Worm (Caenorhabditis elegans) whole organism, young adult: Measurements from ENCODE around the gene K09E9.1.

ENCODE experiments used
- B0035.1 ChIP-seq: sonication (generic microtip); optimal IDR thresholded peaks from 2 replicates; lab custom pipeline; 2016; ENCODE audit warnings: missing genetic modification characterization, mild to moderate bottlenecking, missing compliant biosample characterization, missing genotype, missing genetic modification reagents
- C17E4.6 ChIP-seq: fragments of 200-800 bp; sonication (Bioruptor generic); IDR thresholded peaks from 2 replicates; pipeline ENCODE4 v1.3.6; 2022; ENCODE audit warnings: missing genetic modification reagents, missing genetic modification characterization, missing compliant biosample characterization
- F37B4.10 ChIP-seq: fragments of 200-800 bp; sonication (Bioruptor generic); IDR thresholded peaks from 2 replicates; pipeline ENCODE4 v1.3.6; 2022; ENCODE audit warnings: missing genetic modification characterization, missing compliant biosample characterization
- F57A8.1 ChIP-seq: fragments of 200-800 bp; sonication (Bioruptor generic); optimal IDR thresholded peaks from 2 replicates; lab custom pipeline; 2018; ENCODE audit warnings: mild to moderate bottlenecking, missing genetic modification characterization, moderate library complexity, missing compliant biosample characterization
- F57C9.4 ChIP-seq: sonication (generic microtip); optimal IDR thresholded peaks from 2 replicates; lab custom pipeline; 2017; ENCODE audit warnings: mild to moderate bottlenecking, missing genetic modification characterization, missing compliant biosample characterization
- K11D2.4 ChIP-seq: fragments of 200-800 bp; sonication (Bioruptor generic); IDR thresholded peaks from 2 replicates; pipeline ENCODE4 v1.3.6; 2022; ENCODE audit warnings: missing genetic modification reagents, missing genetic modification characterization, missing compliant biosample characterization
- Y53F4B.3 ChIP-seq: fragments of 200-800 bp; sonication (Bioruptor generic); IDR thresholded peaks from 2 replicates; pipeline ENCODE4 v1.3.6; 2022; ENCODE audit warnings: missing genetic modification reagents, missing genetic modification characterization, missing compliant biosample characterization
- ZK185.1 ChIP-seq: sonication (generic microtip); optimal IDR thresholded peaks from 2 replicates; lab custom pipeline; 2016; ENCODE audit warnings: mild to moderate bottlenecking, missing genetic modification characterization, missing compliant biosample characterization; ENCODE audit not compliant: poor library complexity, severe bottlenecking
- aptf-3 ChIP-seq: fragments of 200-800 bp; sonication (Bioruptor generic); IDR thresholded peaks from 2 replicates; pipeline ENCODE4 v1.3.6; 2022; ENCODE audit warnings: missing genetic modification characterization, missing compliant biosample characterization
- attf-5 ChIP-seq: fragments of 200-800 bp; sonication (Bioruptor generic); optimal IDR thresholded peaks from 2 replicates; lab custom pipeline; 2018; ENCODE audit warnings: mild to moderate bottlenecking, missing genetic modification characterization, missing compliant biosample characterization
- attf-6 ChIP-seq: fragments of 200-800 bp; sonication (Bioruptor generic); IDR thresholded peaks from 2 replicates; pipeline ENCODE4 v1.3.6; 2022; ENCODE audit warnings: missing genetic modification reagents, missing genetic modification characterization, missing compliant biosample characterization
- bed-2 ChIP-seq: fragments of 200-800 bp; sonication (Bioruptor generic); IDR thresholded peaks from 2 replicates; pipeline ENCODE4 v1.3.6; 2022; ENCODE audit warnings: missing genetic modification reagents, missing genetic modification characterization, missing compliant biosample characterization
- ceh-58 ChIP-seq: fragments of 200-800 bp; sonication (Bioruptor generic); IDR thresholded peaks from 2 replicates; pipeline ENCODE4 v1.3.6; 2022; ENCODE audit warnings: missing genetic modification characterization, missing compliant biosample characterization
- dpff-1 ChIP-seq: sonication (generic microtip); optimal IDR thresholded peaks from 2 replicates; lab custom pipeline; 2017; ENCODE audit warnings: mild to moderate bottlenecking, missing genetic modification characterization, missing compliant biosample characterization
- dpl-1 ChIP-seq: fragments of 150-350 bp; optimal IDR thresholded peaks from 2 replicates; lab custom pipeline; 2014; ENCODE audit warnings: missing biosample characterization, missing genetic modification reagents, missing genetic modification characterization
- efl-1 ChIP-seq: fragments of 150-350 bp; optimal IDR thresholded peaks from 2 replicates; lab custom pipeline; 2014; ENCODE audit warnings: missing biosample characterization, missing genetic modification reagents, missing genetic modification characterization
- ets-4 ChIP-seq: fragments of 200-800 bp; sonication (Bioruptor generic); optimal IDR thresholded peaks from 2 replicates; lab custom pipeline; 2018; ENCODE audit warnings: mild to moderate bottlenecking, missing genetic modification characterization, missing compliant biosample characterization
- fkh-3 ChIP-seq: sonication (generic microtip); optimal IDR thresholded peaks from 2 replicates; lab custom pipeline; 2016; ENCODE audit warnings: mild to moderate bottlenecking, missing genetic modification characterization, missing compliant biosample characterization
- hsf-1 ChIP-seq: fragments of 200-800 bp; sonication (Bioruptor generic); IDR thresholded peaks from 2 replicates; pipeline ENCODE4 v1.3.6; 2022; ENCODE audit warnings: missing genetic modification reagents, missing genetic modification characterization, missing compliant biosample characterization
- lag-1 ChIP-seq: fragments of 200-800 bp; sonication (Bioruptor generic); IDR thresholded peaks from 2 replicates; pipeline ENCODE4 v1.3.6; 2022; ENCODE audit warnings: missing genetic modification reagents, missing genetic modification characterization, missing compliant biosample characterization
- let-526 ChIP-seq: fragments of 200-800 bp; sonication (Bioruptor generic); IDR thresholded peaks from 2 replicates; pipeline ENCODE4 v1.3.6; 2022; ENCODE audit warnings: missing genetic modification reagents, missing genetic modification characterization, missing compliant biosample characterization
- let-607 ChIP-seq, 2 experiments: fragments of 200-800 bp in 1 of 2; sonication (Bioruptor generic) in 1 of 2; sonication (generic microtip) in 1 of 2; optimal IDR thresholded peaks; 2 replicates each; lab custom pipeline; 2016 to 2018; ENCODE audit warnings: mild to moderate bottlenecking in 2 of 2, missing compliant biosample characterization in 2 of 2, missing genetic modification characterization in 2 of 2, moderate library complexity in 2 of 2, missing genotype in 1 of 2
- lir-1 ChIP-seq: fragments of 200-800 bp; sonication (Bioruptor generic); conservative IDR thresholded peaks from 2 replicates; pipeline ENCODE4 v1.3.6; 2022; ENCODE audit warnings: missing genetic modification reagents, missing genetic modification characterization, missing compliant biosample characterization
- lsl-1 ChIP-seq: fragments of 200-800 bp; sonication (Bioruptor generic); optimal IDR thresholded peaks from 2 replicates; lab custom pipeline; 2018; ENCODE audit warnings: mild to moderate bottlenecking, missing genetic modification characterization, moderate library complexity, missing compliant biosample characterization
- lsy-27 ChIP-seq: sonication (generic microtip); optimal IDR thresholded peaks from 2 replicates; lab custom pipeline; 2017; ENCODE audit warnings: missing genetic modification characterization, mild to moderate bottlenecking, missing compliant biosample characterization, antibody characterized with exemption, missing genotype, borderline replicate concordance; ENCODE audit not compliant: insufficient read depth
- mel-28 ChIP-seq: sonication (generic microtip); optimal IDR thresholded peaks from 2 replicates; lab custom pipeline; 2016; ENCODE audit warnings: borderline replicate concordance, mild to moderate bottlenecking, missing genetic modification characterization, missing compliant biosample characterization
- nhr-80 ChIP-seq: sonication (generic microtip); optimal IDR thresholded peaks from 2 replicates; lab custom pipeline; 2016; ENCODE audit warnings: missing genetic modification characterization, missing compliant biosample characterization
- snpc-1.1 ChIP-seq: sonication (generic microtip); optimal IDR thresholded peaks from 2 replicates; lab custom pipeline; 2017; ENCODE audit warnings: missing genetic modification characterization, mild to moderate bottlenecking, missing compliant biosample characterization, antibody characterized with exemption, moderate library complexity, missing genotype, missing genetic modification reagents; ENCODE audit not compliant: insufficient read depth
- snpc-4 ChIP-seq, 5 experiments: fragments of 150-350 bp in 1 of 5; sonication (generic microtip) in 4 of 5; optimal IDR thresholded peaks; 2 replicates each; lab custom pipeline; 2014 to 2018; ENCODE audit warnings: missing genetic modification characterization in 5 of 5, missing biosample characterization in 3 of 5, antibody characterized with exemption in 2 of 5, mild to moderate bottlenecking in 2 of 5, missing compliant biosample characterization in 2 of 5, missing genotype in 2 of 5, moderate library complexity in 2 of 5, missing genetic modification reagents in 1 of 5
- tlf-1 ChIP-seq: fragments of 200-800 bp; sonication (Bioruptor generic); optimal IDR thresholded peaks from 2 replicates; lab custom pipeline; 2018; ENCODE audit warnings: mild to moderate bottlenecking, missing genetic modification characterization, missing compliant biosample characterization
- unc-130 ChIP-seq: sonication (generic microtip); optimal IDR thresholded peaks from 2 replicates; lab custom pipeline; 2016; ENCODE audit warnings: missing genetic modification reagents, missing genetic modification characterization, missing compliant biosample characterization
- xnd-1 ChIP-seq: sonication (generic microtip); optimal IDR thresholded peaks from 2 replicates; lab custom pipeline; 2016; ENCODE audit warnings: missing genotype, missing genetic modification reagents, missing genetic modification characterization, missing compliant biosample characterization
- zfh-2 ChIP-seq: fragments of 200-800 bp; sonication (Bioruptor generic); conservative IDR thresholded peaks from 2 replicates; pipeline ENCODE4 v1.3.6; 2022; ENCODE audit warnings: missing genetic modification reagents, missing genetic modification characterization, missing compliant biosample characterization
- ztf-18 ChIP-seq: sonication (generic microtip); optimal IDR thresholded peaks from 2 replicates; lab custom pipeline; 2016; ENCODE audit warnings: missing genotype, mild to moderate bottlenecking, missing genetic modification characterization, missing compliant biosample characterization
- ztf-22 ChIP-seq: fragments of 200-800 bp; sonication (Bioruptor generic); optimal IDR thresholded peaks from 2 replicates; lab custom pipeline; 2018; ENCODE audit warnings: mild to moderate bottlenecking, missing genetic modification characterization, moderate library complexity, missing compliant biosample characterization
- ztf-25 ChIP-seq: fragments of 200-800 bp; sonication (Bioruptor generic); IDR thresholded peaks from 2 replicates; pipeline ENCODE4 v1.3.6; 2022; ENCODE audit warnings: missing genetic modification reagents, missing genetic modification characterization, missing compliant biosample characterization
- ztf-6 ChIP-seq: fragments of 200-800 bp; sonication (Bioruptor generic); IDR thresholded peaks from 2 replicates; pipeline ENCODE4 v1.3.6; 2022; ENCODE audit warnings: missing genetic modification reagents, missing genetic modification characterization, missing compliant biosample characterization

The K09E9.1 gene

ce11 chrX:15575460-15575859 lies 44.8 kb upstream of the K09E9.1 start:
- TF ChIP-seq ets-4 (GFP tag; lab: Kevin White, UChicago) (no peak), tlf-1 (GFP tag; lab: Kevin White, UChicago) (no peak), F37B4.10 (no peak), ztf-22 (GFP tag; lab: Kevin White, UChicago) (no peak), ztf-18 (tag; lab: Kevin White, UChicago) (no peak), unc-130 (GFP tag; lab: Kevin White, UChicago) (no peak), nhr-80 (tag; lab: Kevin White, UChicago) (no peak), lsl-1 (no peak), F57C9.4 (tag; lab: Kevin White, UChicago) (no peak), dpff-1 (tag; lab: Kevin White, UChicago) (no peak), ZK185.1 (tag; lab: Kevin White, UChicago) (no peak), ceh-58 (GFP tag; lab: Robert Waterston, UW) (no peak), F57A8.1 (no peak), lsy-27 (tag; lab: Kevin White, UChicago) (no peak), lir-1 (GFP tag; lab: Robert Waterston, UW) (no peak), efl-1 (GFP tag; lab: Kevin White, UChicago) (no peak), ztf-6 (GFP tag; lab: Robert Waterston, UW) (no peak), aptf-3 (GFP tag; lab: Robert Waterston, UW) (no peak), xnd-1 (tag; lab: Kevin White, UChicago) (no peak), C17E4.6 (GFP tag; lab: Robert Waterston, UW) (no peak)

- TF ChIP-seq K11D2.4 (GFP tag; lab: Robert Waterston, UW) (no peak), zfh-2 (GFP tag; lab: Robert Waterston, UW) (no peak), lag-1 (GFP tag; lab: Robert Waterston, UW) (no peak), ztf-25 (GFP tag; lab: Robert Waterston, UW) (no peak), B0035.1 (tag; lab: Kevin White, UChicago) (no peak), let-526 (GFP tag; lab: Robert Waterston, UW) (no peak), hsf-1 (GFP tag; lab: Robert Waterston, UW) (no peak), attf-5 (no peak), ets-4 (GFP tag; lab: Kevin White, UChicago) (no peak), attf-6 (GFP tag; lab: Robert Waterston, UW) (no peak), Y53F4B.3 (GFP tag; lab: Robert Waterston, UW) (no peak), let-607 (tag; optimal IDR thresholded peaks at IDR 0.05; lab: Kevin White, UChicago) (no peak), bed-2 (no peak), fkh-3 (tag; lab: Kevin White, UChicago) (no peak), mel-28 (no peak)
These were observed 43.4 kb upstream of the K09E9.1 start, which contains the start of gene K09A9.6 for ce11 chrX:15576942-15577341. K09A9.6 (plus strand) TSS chrX:15577242.

ce11 chrX:15585144-15585543 lies 35.2 kb upstream of the K09E9.1 start:
- peak; percentile 14 for TF ChIP-seq snpc-1.1 (tag; lab: Kevin White, UChicago)
- TF ChIP-seq snpc-4 (GFP tag; optimal IDR thresholded peaks at IDR 0.05; lab: Kevin White, UChicago): no peak
- peak in 2 of 4 experiments; percentile 83 to 85 for TF ChIP-seq snpc-4 (tag; optimal IDR thresholded peaks at IDR 0.05; lab: Kevin White, UChicago)
- no peak for TF ChIP-seq dpl-1 (GFP tag; lab: Kevin White, UChicago)
- TF ChIP-seq, all 124 proteins: peak for 2
